Fruit fly (Drosophila melanogaster): ENCODE results near the gene Cpr64Ac.

Cpr64Ac gene

dm6 chr3L:4186659-4187058, 26.1 kb downstream of the Cpr64Ac start, which contains the start of gene VhaM9.7-c (continued):
- TF ChIP-seq zfh1 (GFP tag; IDR thresholded peaks at IDR 0.05) (0 out of 3 replicates have a peak, but pooled peaks have one; percentile 38), abd-A (tag; optimal IDR thresholded peaks at IDR 0.05) (peak; percentile 51), Dref (GFP tag; IDR thresholded peaks at IDR 0.05) (no peak), caup (GFP tag; optimal IDR thresholded peaks at IDR 0.05; ENCODE audit: severe bottlenecking) (peak; percentile 43), ewg (GFP tag; optimal IDR thresholded peaks at IDR 0.05) (peak; percentile 7), ERR (GFP tag; optimal IDR thresholded peaks at IDR 0.05) (peak; percentile 12), exex (tag; optimal IDR thresholded peaks at IDR 0.05) (no peak), CG14710 (tag; optimal IDR thresholded peaks at IDR 0.05) (peak; percentile 46), CG11247 (GFP tag; IDR thresholded peaks at IDR 0.05) (no peak), Dll (GFP tag; IDR thresholded peaks at IDR 0.05; ENCODE audit: partially characterized antibody) (0 out of 4 replicates have a peak, but pooled peaks have one; percentile 16), hkb (optimal IDR thresholded peaks at IDR 0.05) (no peak), hkb (GFP tag; IDR thresholded peaks at IDR 0.05) (no peak), Bgb (GFP tag; IDR thresholded peaks at IDR 0.05; ENCODE audit: partially characterized antibody) (0 out of 2 replicates have a peak, but pooled peaks have one; percentile 21), CG2199 (GFP tag; IDR thresholded peaks at IDR 0.05) (0 out of 3 replicates have a peak, but pooled peaks have one; percentile 2), HLH54F (GFP tag; optimal IDR thresholded peaks at IDR 0.05) (peak; percentile 52), CG8290 (GFP tag; optimal IDR thresholded peaks at IDR 0.05) (no peak), CG8290 (tag; optimal IDR thresholded peaks at IDR 0.05) (no peak), kni (GFP tag; optimal IDR thresholded peaks at IDR 0.05) (no peak), YL-1 (GFP tag; optimal IDR thresholded peaks at IDR 0.05) (peak; percentile 53), C15 (GFP tag; IDR thresholded peaks at IDR 0.05) (no peak), Drgx (GFP tag; IDR thresholded peaks at IDR 0.05) (no peak), B-H2 (GFP tag; optimal IDR thresholded peaks at IDR 0.05) (peak; percentile 70), unpg (GFP tag; optimal IDR thresholded peaks at IDR 0.05) (no peak), CG3726 (GFP tag; IDR thresholded peaks at IDR 0.05) (no peak), her (GFP tag; optimal IDR thresholded peaks at IDR 0.05) (peak; percentile 25), nom (GFP tag; optimal IDR thresholded peaks at IDR 0.05) (no peak), Sry-δ (GFP tag; optimal IDR thresholded peaks at IDR 0.05) (peak; percentile 17), Xrp1 (GFP tag; IDR thresholded peaks at IDR 0.05) (peak; percentile 36; the same call in 1 of the 2 replicates), CG4854 (GFP tag; optimal IDR thresholded peaks at IDR 0.05) (no peak), ems (GFP tag; optimal IDR thresholded peaks at IDR 0.05) (peak; percentile 10), kah (GFP tag; optimal IDR thresholded peaks at IDR 0.05) (peak; percentile 3), Dp (GFP tag; optimal IDR thresholded peaks at IDR 0.05) (peak; percentile 80), Neu2 (GFP tag; optimal IDR thresholded peaks at IDR 0.05; ENCODE audit: borderline replicate concordance) (no peak), Hey (tag; optimal IDR thresholded peaks at IDR 0.05) (no peak), gsb (GFP tag; IDR thresholded peaks at IDR 0.05) (no peak), dan (GFP tag; IDR thresholded peaks at IDR 0.05) (no peak), BtbVII (GFP tag; optimal IDR thresholded peaks at IDR 0.05) (no peak), Hsf (GFP tag; optimal IDR thresholded peaks at IDR 0.05) (peak; percentile 22), chm (GFP tag; IDR thresholded peaks at IDR 0.05) (no peak), Myb (GFP tag; optimal IDR thresholded peaks at IDR 0.05) (peak; percentile 67), CG5180 (GFP tag; optimal IDR thresholded peaks at IDR 0.05) (no peak), ase (GFP tag; IDR thresholded peaks at IDR 0.05) (no peak), lov (optimal IDR thresholded peaks at IDR 0.05) (no peak), lov (GFP tag; IDR thresholded peaks at IDR 0.05) (no peak), CG6854 (GFP tag; optimal IDR thresholded peaks at IDR 0.05) (no peak), Dek (tag; optimal IDR thresholded peaks at IDR 0.05) (peak; percentile 0), CG18599 (GFP tag; optimal IDR thresholded peaks at IDR 0.05) (peak; percentile 28), E2f2 (GFP tag; IDR thresholded peaks at IDR 0.05) (peak; percentile 87), CG9609 (GFP tag; optimal IDR thresholded peaks at IDR 0.05) (peak; percentile 53), CG2678 (tag; optimal IDR thresholded peaks at IDR 0.05) (no peak), ssp (GFP tag; IDR thresholded peaks at IDR 0.05) (peak; percentile 17; the same call in 1 of the 2 replicates), NFAT (GFP tag; IDR thresholded peaks at IDR 0.05) (peak; percentile 21; the same call in 1 of the 2 replicates)

Measured in whole organism, embryonic.